Worm (Caenorhabditis elegans) whole organism, L1 larva: Measurements from ENCODE around the gene bus-19.

Experiments
- ces-1 ChIP-seq: fragments of 150-350 bp; optimal IDR thresholded peaks from 2 replicates; lab custom pipeline; 2014; ENCODE audit warnings: missing biosample characterization, missing genetic modification reagents, missing genetic modification characterization
- mep-1 ChIP-seq: fragments of 150-350 bp; optimal IDR thresholded peaks from 2 replicates; lab custom pipeline; 2014; ENCODE audit warnings: missing biosample characterization, missing genetic modification characterization

DNA sequence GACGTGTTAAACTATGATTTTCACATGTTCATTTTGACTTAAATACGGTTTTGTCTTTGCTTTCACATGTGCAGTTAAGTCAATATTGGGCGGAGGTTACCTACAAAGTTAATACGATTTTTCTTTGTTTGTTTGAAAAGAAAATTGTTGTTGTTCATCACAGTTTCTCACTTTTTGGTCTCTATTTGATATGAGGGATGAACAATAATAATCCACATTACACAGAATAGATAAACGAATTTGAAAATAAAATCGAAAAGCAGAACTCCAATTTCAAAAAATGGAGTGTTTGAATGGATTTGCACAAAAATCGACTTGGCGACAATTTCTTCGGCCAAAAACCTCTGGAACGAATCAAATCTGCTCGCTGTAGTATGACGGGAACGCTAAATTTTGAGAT, 34.9 kb downstream of the bus-19 start, which contains the start of gene ttr-29:
- TF ChIP-seq mep-1 (tag; lab: Kevin White, UChicago) (no peak), ces-1 (GFP tag; lab: Kevin White, UChicago) (no peak)
